Worm (Caenorhabditis elegans): ENCODE measurements around the gene acer-1.

The acer-1 gene

DNA sequence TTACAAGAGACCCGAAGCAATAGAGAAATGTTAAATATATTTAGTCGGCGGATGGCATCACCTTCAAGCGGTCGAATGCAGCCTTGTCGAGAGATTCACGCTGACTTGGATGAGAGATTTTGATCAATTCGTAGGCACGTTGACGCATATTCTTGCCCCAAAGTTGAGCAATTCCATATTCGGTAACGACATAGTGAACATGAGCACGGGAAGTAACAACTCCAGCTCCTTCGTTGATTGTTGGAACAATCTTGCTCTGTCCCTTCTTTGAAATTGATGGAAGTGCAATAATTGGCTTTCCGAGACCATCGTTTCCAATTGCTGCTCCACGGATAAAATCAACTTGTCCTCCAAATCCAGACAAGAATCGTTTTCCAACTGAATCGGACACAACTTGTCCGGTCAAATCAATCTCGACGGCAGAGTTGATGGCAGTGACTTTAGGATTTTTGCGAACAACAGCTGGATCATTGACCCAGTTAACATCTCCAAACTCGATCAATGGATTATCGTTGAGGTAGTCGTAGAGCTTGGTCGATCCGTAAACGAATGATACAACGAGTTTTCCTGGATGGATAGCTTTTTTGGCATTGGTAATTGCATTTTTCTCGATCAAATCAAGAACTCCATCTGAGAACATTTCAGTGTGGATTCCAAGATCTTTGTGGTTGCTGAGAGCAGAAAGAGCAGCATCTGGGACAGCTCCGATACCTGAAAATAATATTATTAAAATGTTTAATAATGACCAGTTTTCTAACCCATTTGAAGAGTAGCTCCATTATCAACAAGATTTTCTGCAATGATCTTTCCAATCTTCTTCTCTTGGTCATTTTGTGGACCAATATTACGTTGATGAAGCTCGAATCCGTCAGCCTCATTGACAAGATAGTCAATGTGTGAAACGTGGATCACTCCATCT, 1.3 kb downstream of the acer-1 start:
- no peak for TF ChIP-seq cog-1 (tag; optimal IDR thresholded peaks at IDR 0.05)
- no peak for TF ChIP-seq ztf-23 (GFP tag; IDR thresholded peaks at IDR 0.05)
- no peak for TF ChIP-seq T22C8.4 (GFP tag; IDR thresholded peaks at IDR 0.05)
- TF ChIP-seq flt-1 (GFP tag; IDR thresholded peaks at IDR 0.05): no peak
- no peak for TF ChIP-seq ref-1 (GFP tag; conservative IDR thresholded peaks at IDR 0.05)
- no peak for TF ChIP-seq ztf-29 (GFP tag; IDR thresholded peaks at IDR 0.05)
- TF ChIP-seq med-1 (GFP tag; optimal IDR thresholded peaks at IDR 0.05; ENCODE audit: insufficient read depth): no peak
- TF ChIP-seq klf-2 (GFP tag; conservative IDR thresholded peaks at IDR 0.05): no peak
- TF ChIP-seq tab-1 (GFP tag; IDR thresholded peaks at IDR 0.05): no peak

DNA sequence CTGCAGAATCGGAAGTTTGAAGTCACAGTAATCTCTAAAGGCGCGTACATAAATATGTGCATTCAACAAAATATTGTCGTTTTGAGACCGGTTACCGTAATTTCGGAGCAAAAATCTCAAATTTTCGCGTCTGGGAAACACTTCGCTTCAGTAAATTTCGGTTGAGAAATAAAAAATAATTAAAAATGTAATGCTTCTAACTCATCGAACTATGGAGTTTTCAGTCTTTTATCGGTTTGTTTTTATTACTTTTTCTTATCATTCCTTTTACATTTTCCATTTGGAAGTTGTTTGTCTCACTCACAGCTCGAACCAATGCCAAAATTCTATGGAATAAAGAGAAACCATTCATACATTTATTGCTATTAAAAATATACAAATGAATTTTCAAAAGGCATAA, 2.0 kb downstream of the acer-1 start:
- TF ChIP-seq T22C8.4 (GFP tag; IDR thresholded peaks at IDR 0.05): no peak
- no peak for TF ChIP-seq cog-1 (tag; optimal IDR thresholded peaks at IDR 0.05)
- no peak for TF ChIP-seq ref-1 (GFP tag; conservative IDR thresholded peaks at IDR 0.05)
- TF ChIP-seq ztf-23 (GFP tag; IDR thresholded peaks at IDR 0.05): no peak
- no peak for TF ChIP-seq klf-2 (GFP tag; conservative IDR thresholded peaks at IDR 0.05)

- TF ChIP-seq T22C8.4 (GFP tag; IDR thresholded peaks at IDR 0.05) (no peak), ref-1 (GFP tag; conservative IDR thresholded peaks at IDR 0.05) (no peak), tab-1 (GFP tag; IDR thresholded peaks at IDR 0.05) (no peak), ztf-23 (GFP tag; IDR thresholded peaks at IDR 0.05) (no peak), cog-1 (tag; optimal IDR thresholded peaks at IDR 0.05) (no peak), ztf-29 (GFP tag; IDR thresholded peaks at IDR 0.05) (no peak), med-1 (GFP tag; optimal IDR thresholded peaks at IDR 0.05; ENCODE audit: insufficient read depth) (no peak), klf-2 (GFP tag; conservative IDR thresholded peaks at IDR 0.05) (no peak), flt-1 (GFP tag; IDR thresholded peaks at IDR 0.05) (no peak)
Measured at ce11 chrII:6887319-6888005, 2.7 kb downstream of the acer-1 start, which contains the start of gene pmp-2. Gene pmp-2, minus strand, starts transcription at chrII:6887805.

DNA sequence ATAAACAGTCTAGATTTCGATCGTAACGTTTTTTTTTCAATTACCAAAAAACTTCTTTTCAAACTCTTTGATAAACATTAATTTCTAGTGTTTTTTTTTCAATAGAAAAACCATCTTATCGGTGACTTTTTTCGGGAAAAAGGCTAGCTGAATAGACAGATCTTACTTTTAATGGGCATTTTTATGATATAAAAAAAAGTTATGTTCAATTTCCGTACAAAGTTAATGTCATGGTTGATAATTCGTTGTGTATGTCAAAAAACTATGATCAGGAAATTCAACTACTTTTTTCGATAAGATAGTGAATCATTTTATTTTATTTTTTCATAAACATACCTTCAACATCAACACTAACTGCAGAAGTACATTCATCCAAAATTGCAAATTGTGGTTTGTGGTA, 5.6 kb downstream of the acer-1 start:
- no peak for TF ChIP-seq flt-1 (GFP tag; IDR thresholded peaks at IDR 0.05)
- TF ChIP-seq klf-2 (GFP tag; conservative IDR thresholded peaks at IDR 0.05): no peak
- TF ChIP-seq med-1 (GFP tag; optimal IDR thresholded peaks at IDR 0.05; ENCODE audit: insufficient read depth): no peak
- no peak for TF ChIP-seq cog-1 (tag; optimal IDR thresholded peaks at IDR 0.05)
- no peak for TF ChIP-seq ztf-23 (GFP tag; IDR thresholded peaks at IDR 0.05)
- no peak for TF ChIP-seq ztf-29 (GFP tag; IDR thresholded peaks at IDR 0.05)
- TF ChIP-seq ref-1 (GFP tag; conservative IDR thresholded peaks at IDR 0.05): no peak
- TF ChIP-seq T22C8.4 (GFP tag; IDR thresholded peaks at IDR 0.05): no peak
- TF ChIP-seq tab-1 (GFP tag; IDR thresholded peaks at IDR 0.05): no peak

ce11 chrII:6883716-6884115, 6.5 kb downstream of the acer-1 start, which contains the start of gene pmp-1:
Gene pmp-1, minus strand, starts transcription at chrII:6883754.
- TF ChIP-seq cog-1 (tag; optimal IDR thresholded peaks at IDR 0.05) (no peak), flt-1 (GFP tag; IDR thresholded peaks at IDR 0.05) (no peak), ztf-29 (GFP tag; IDR thresholded peaks at IDR 0.05) (no peak), med-1 (GFP tag; optimal IDR thresholded peaks at IDR 0.05; ENCODE audit: insufficient read depth) (no peak), ref-1 (GFP tag; conservative IDR thresholded peaks at IDR 0.05) (no peak), klf-2 (GFP tag; conservative IDR thresholded peaks at IDR 0.05) (no peak), ztf-23 (GFP tag; IDR thresholded peaks at IDR 0.05) (no peak), T22C8.4 (GFP tag; IDR thresholded peaks at IDR 0.05) (no peak), tab-1 (GFP tag; IDR thresholded peaks at IDR 0.05) (no peak)

DNA sequence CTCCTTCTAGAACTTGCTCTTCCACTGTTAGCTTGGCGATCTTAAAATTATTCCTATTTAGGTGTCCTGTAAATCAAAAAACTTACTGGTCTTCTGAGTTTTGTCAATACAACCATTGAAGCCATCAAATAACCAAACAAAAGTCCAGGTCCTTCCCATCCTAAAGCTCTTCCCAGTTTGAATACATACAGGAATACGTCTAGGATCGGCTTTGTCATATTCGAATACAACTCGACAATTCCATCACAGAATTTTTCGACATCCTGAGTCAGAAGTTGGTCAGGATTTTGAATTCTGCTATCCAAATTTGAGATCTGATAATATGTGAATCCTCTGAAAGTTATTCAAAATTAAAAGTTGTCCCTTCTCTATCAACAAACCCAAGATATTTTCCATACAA, 7.9 kb downstream of the acer-1 start:
- TF ChIP-seq ztf-29 (GFP tag; IDR thresholded peaks at IDR 0.05) (no peak), klf-2 (GFP tag; conservative IDR thresholded peaks at IDR 0.05) (no peak), tab-1 (GFP tag; IDR thresholded peaks at IDR 0.05) (no peak), med-1 (GFP tag; optimal IDR thresholded peaks at IDR 0.05; ENCODE audit: insufficient read depth) (no peak), T22C8.4 (GFP tag; IDR thresholded peaks at IDR 0.05) (no peak), cog-1 (tag; optimal IDR thresholded peaks at IDR 0.05) (no peak), flt-1 (GFP tag; IDR thresholded peaks at IDR 0.05) (no peak)

DNA sequence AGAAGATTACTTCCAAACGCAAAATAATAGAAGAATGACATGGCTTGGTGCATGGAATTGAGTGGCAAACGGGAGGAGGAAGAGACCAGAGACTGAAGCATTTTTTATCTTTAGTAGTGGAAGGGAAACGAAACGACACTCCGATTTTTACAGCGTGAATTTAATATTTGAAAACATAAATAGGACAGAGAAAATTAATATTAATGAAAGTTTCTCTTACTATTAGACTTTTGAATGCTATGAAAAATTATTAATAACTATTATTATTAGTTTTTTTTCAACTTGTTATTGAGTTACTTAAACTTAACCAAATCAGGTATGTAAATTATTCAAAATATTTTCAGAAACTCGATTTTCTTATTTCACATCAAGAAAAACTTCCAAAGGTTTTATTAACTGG, 10.1 kb downstream of the acer-1 start, which contains the start of gene C44B7.7:
TSS of gene C44B7.7 (minus strand) at position 101 of the 400 bp plus-strand sequence.
- no peak for TF ChIP-seq ztf-29 (GFP tag; IDR thresholded peaks at IDR 0.05)
- TF ChIP-seq flt-1 (GFP tag; IDR thresholded peaks at IDR 0.05): no peak
- no peak for TF ChIP-seq klf-2 (GFP tag; conservative IDR thresholded peaks at IDR 0.05)
- TF ChIP-seq ztf-23 (GFP tag; IDR thresholded peaks at IDR 0.05): no peak

DNA sequence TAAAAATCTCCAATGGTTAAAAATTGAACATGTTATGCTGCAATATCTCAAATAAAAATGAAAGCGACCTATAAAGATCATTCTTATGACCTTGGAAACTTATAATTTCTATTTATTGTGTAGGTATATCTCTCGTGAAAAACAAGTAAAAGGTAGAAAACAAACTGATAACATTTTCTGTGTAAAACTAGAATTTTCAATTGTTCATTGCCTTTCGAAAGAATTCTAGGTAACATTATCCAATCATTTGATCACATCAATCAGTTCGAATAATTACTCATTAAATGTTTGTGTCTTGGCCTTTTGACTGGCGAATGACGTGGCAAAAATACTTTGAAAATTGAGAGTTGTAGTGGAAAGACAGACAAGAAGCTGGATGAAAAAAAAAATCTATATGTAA, 12.3 kb downstream of the acer-1 start:
- no peak for TF ChIP-seq ref-1 (GFP tag; conservative IDR thresholded peaks at IDR 0.05)
- no peak for TF ChIP-seq med-1 (GFP tag; optimal IDR thresholded peaks at IDR 0.05; ENCODE audit: insufficient read depth)
- TF ChIP-seq klf-2 (GFP tag; conservative IDR thresholded peaks at IDR 0.05): no peak
- TF ChIP-seq ztf-23 (GFP tag; IDR thresholded peaks at IDR 0.05): no peak
- TF ChIP-seq tab-1 (GFP tag; IDR thresholded peaks at IDR 0.05): no peak
- TF ChIP-seq T22C8.4 (GFP tag; IDR thresholded peaks at IDR 0.05): no peak
- no peak for TF ChIP-seq flt-1 (GFP tag; IDR thresholded peaks at IDR 0.05)
- TF ChIP-seq ztf-29 (GFP tag; IDR thresholded peaks at IDR 0.05): no peak
- TF ChIP-seq cog-1 (tag; optimal IDR thresholded peaks at IDR 0.05): no peak

- TF ChIP-seq T22C8.4 (GFP tag; IDR thresholded peaks at IDR 0.05) (no peak), ztf-29 (GFP tag; IDR thresholded peaks at IDR 0.05) (no peak), ref-1 (GFP tag; conservative IDR thresholded peaks at IDR 0.05) (no peak), tab-1 (GFP tag; IDR thresholded peaks at IDR 0.05) (no peak), cog-1 (tag; optimal IDR thresholded peaks at IDR 0.05) (no peak), flt-1 (GFP tag; IDR thresholded peaks at IDR 0.05) (no peak), med-1 (GFP tag; optimal IDR thresholded peaks at IDR 0.05; ENCODE audit: insufficient read depth) (no peak), klf-2 (GFP tag; conservative IDR thresholded peaks at IDR 0.05) (no peak)
Measured at ce11 chrII:6876957-6877356, 13.2 kb downstream of the acer-1 start, which contains the start of gene slc-36.5. Gene slc-36.5, minus strand, starts transcription at chrII:6877057.

All from whole organism, midembryonic.